In the genomic region with DNA sequence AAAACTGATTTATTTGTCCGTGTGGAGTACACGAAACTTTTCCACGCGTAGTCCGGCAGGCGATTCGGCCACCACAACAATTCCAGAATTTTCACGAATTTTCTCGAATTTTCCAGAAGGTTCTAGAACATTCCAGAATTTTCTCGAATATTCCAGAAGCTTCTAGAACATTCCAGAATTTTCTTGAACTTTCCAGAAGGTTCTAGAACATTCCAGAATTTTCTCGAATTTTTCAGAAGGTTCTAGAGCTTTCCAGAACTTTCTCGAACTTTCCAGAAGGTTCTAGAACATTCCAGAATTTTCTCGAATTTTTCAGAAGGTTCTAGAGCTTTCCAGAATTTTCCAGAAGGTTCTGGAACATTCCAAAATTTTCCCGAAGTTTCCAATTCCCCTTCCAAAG, we compare ENCODE assay signal across 4 worm cellular contexts.
TF ChIP-seq lines count a peak whose summit lies in the region.
"Not testable (repeated sequence)": the region's sequence is repeated elsewhere in the genome, so short reads cannot be mapped to it uniquely, and the experiment has no call there.

No protein-coding gene starts in this region.

TF ChIP-seq in whole organism, L4 larva, 104 proteins besides CTCF, POLR2A, EP300 and RAD21:
- 0 out of 2 replicates have a peak, but pooled peaks have one; percentile 16 for TF ChIP-seq pha-4 (GFP tag; IDR thresholded peaks at IDR 0.05; lab: Robert Waterston, UW)
- not testable (repeated sequence) for TF ChIP-seq pha-4 (tag; optimal IDR thresholded peaks at IDR 0.05; lab: Kevin White, UChicago)
- peak; percentile 40; the same call in 1 of the 2 replicates for TF ChIP-seq arid-1 (GFP tag; conservative IDR thresholded peaks at IDR 0.05; lab: Robert Waterston, UW)
- 0 out of 2 replicates have a peak, but pooled peaks have one; percentile 23 for TF ChIP-seq ctbp-1 (GFP tag; IDR thresholded peaks at IDR 0.05; lab: Robert Waterston, UW)
- 0 out of 2 replicates have a peak, but pooled peaks have one; percentile 18 for TF ChIP-seq snpc-1.2 (GFP tag; IDR thresholded peaks at IDR 0.05; lab: Robert Waterston, UW)
- TF ChIP-seq lin-38 (GFP tag; IDR thresholded peaks at IDR 0.05; lab: Robert Waterston, UW), result 0 out of 2 replicates have a peak, but pooled peaks have one; percentile 36
TF ChIP-seq in whole organism, L4 larva: peak in this region for 5; not testable (repeated sequence) for 99.

TF ChIP-seq in whole organism, early embryonic, 17 proteins besides CTCF, POLR2A, EP300 and RAD21:
- TF ChIP-seq pes-1 (GFP tag; IDR thresholded peaks at IDR 0.05; lab: Robert Waterston, UW), result peak; percentile 57

TF ChIP-seq in whole organism, midembryonic, 9 proteins besides CTCF, POLR2A, EP300 and RAD21:
- TF ChIP-seq flt-1 (GFP tag; IDR thresholded peaks at IDR 0.05; lab: Robert Waterston, UW), result peak; percentile 73; the same call in 1 of the 2 replicates

TF ChIP-seq in whole organism, young adult, 124 proteins besides CTCF, POLR2A, EP300 and RAD21:
- TF ChIP-seq Y56A3A.18 (GFP tag; IDR thresholded peaks at IDR 0.05; lab: Robert Waterston, UW), result 0 out of 2 replicates have a peak, but pooled peaks have one; percentile 74
- 0 out of 2 replicates have a peak, but pooled peaks have one; percentile 13 for TF ChIP-seq Y53F4B.3 (GFP tag; IDR thresholded peaks at IDR 0.05; lab: Robert Waterston, UW)
- TF ChIP-seq ekl-4 (GFP tag; IDR thresholded peaks at IDR 0.05; lab: Robert Waterston, UW), result peak; percentile 79
- TF ChIP-seq ceh-40 (GFP tag; IDR thresholded peaks at IDR 0.05; lab: Robert Waterston, UW), result 0 out of 2 replicates have a peak, but pooled peaks have one; percentile 60
- peak; percentile 98 for TF ChIP-seq hsf-1 (GFP tag; IDR thresholded peaks at IDR 0.05; lab: Robert Waterston, UW)
- TF ChIP-seq madf-6 (GFP tag; IDR thresholded peaks at IDR 0.05; lab: Robert Waterston, UW), result peak; percentile 60
- TF ChIP-seq rcor-1 (GFP tag; IDR thresholded peaks at IDR 0.05; lab: Robert Waterston, UW), result peak; percentile 9; the same call in 1 of the 2 replicates
- peak; percentile 17; the same call in 1 of the 2 replicates for TF ChIP-seq egrh-3 (GFP tag; IDR thresholded peaks at IDR 0.05; lab: Robert Waterston, UW)
- peak; percentile 91 for TF ChIP-seq dox-1 (GFP tag; IDR thresholded peaks at IDR 0.05; lab: Robert Waterston, UW)
- TF ChIP-seq ceh-100 (GFP tag; IDR thresholded peaks at IDR 0.05; lab: Robert Waterston, UW), result peak; percentile 68
- 0 out of 2 replicates have a peak, but pooled peaks have one; percentile 26 for TF ChIP-seq nfyb-1 (GFP tag; IDR thresholded peaks at IDR 0.05; lab: Robert Waterston, UW)
TF ChIP-seq in whole organism, young adult: peak in this region for 11; not testable (repeated sequence) for 113.
